Worm (Caenorhabditis elegans) whole organism, L3 larva: ENCODE measurements around the gene nhr-290.

Source experiments
- ZK546.5 ChIP-seq: sonication (generic microtip); optimal IDR thresholded peaks from 2 replicates; lab custom pipeline; 2017; ENCODE audit warnings: missing biosample characterization, missing genetic modification characterization
- aly-2 ChIP-seq: fragments of 150-350 bp; optimal IDR thresholded peaks from 2 replicates; lab custom pipeline; 2014; ENCODE audit warnings: missing biosample characterization, missing genetic modification characterization
- ama-1 ChIP-seq: fragments of 150-350 bp; optimal IDR thresholded peaks from 2 replicates; lab custom pipeline; 2018
- ceh-28 ChIP-seq: fragments of 150-350 bp; optimal IDR thresholded peaks from 2 replicates; lab custom pipeline; 2014; ENCODE audit warnings: missing biosample characterization, missing genetic modification reagents, missing genetic modification characterization
- ceh-82 ChIP-seq: fragments of 150-350 bp; optimal IDR thresholded peaks from 2 replicates; lab custom pipeline; 2014; ENCODE audit warnings: missing biosample characterization, missing genetic modification characterization
- ceh-9 ChIP-seq: sonication (generic microtip); optimal IDR thresholded peaks from 2 replicates; lab custom pipeline; 2018; ENCODE audit warnings: missing biosample characterization, missing genetic modification characterization
- daf-12 ChIP-seq: fragments of 150-350 bp; optimal IDR thresholded peaks from 2 replicates; lab custom pipeline; 2014; ENCODE audit warnings: missing biosample characterization, missing genetic modification reagents, missing genetic modification characterization
- elt-1 ChIP-seq: fragments of 150-350 bp; optimal IDR thresholded peaks from 2 replicates; lab custom pipeline; 2014; ENCODE audit warnings: missing biosample characterization, missing genetic modification characterization
- elt-2 ChIP-seq: sonication (generic microtip); optimal IDR thresholded peaks from 2 replicates; lab custom pipeline; 2016; ENCODE audit warnings: missing genetic modification reagents, mild to moderate bottlenecking, missing genetic modification characterization, missing compliant biosample characterization
- elt-3 ChIP-seq, 3 experiments: fragments of 150-350 bp in 1 of 3; sonication (generic microtip) in 2 of 3; optimal IDR thresholded peaks; 2 replicates in 2 of 3; 4 replicates in 1 of 3; lab custom pipeline; 2014 to 2017; ENCODE audit warnings: missing biosample characterization in 3 of 3, missing genetic modification characterization in 3 of 3
- fkh-10 ChIP-seq: sonication (generic microtip); optimal IDR thresholded peaks from 2 replicates; lab custom pipeline; 2017; ENCODE audit warnings: missing biosample characterization, missing genetic modification reagents, missing genetic modification characterization
- fos-1 ChIP-seq: fragments of 150-350 bp; optimal IDR thresholded peaks from 2 replicates; lab custom pipeline; 2014; ENCODE audit warnings: missing biosample characterization, missing genetic modification characterization
- hmg-11 ChIP-seq: sonication (generic microtip); optimal IDR thresholded peaks from 2 replicates; lab custom pipeline; 2016; ENCODE audit warnings: missing genetic modification characterization, missing compliant biosample characterization
- lin-39 ChIP-seq: fragments of 150-350 bp; optimal IDR thresholded peaks from 2 replicates; lab custom pipeline; 2018; ENCODE audit warnings: missing biosample characterization, missing genetic modification reagents, missing genetic modification characterization
- lsy-12 ChIP-seq: sonication (generic microtip); optimal IDR thresholded peaks from 2 replicates; lab custom pipeline; 2016; ENCODE audit warnings: mild to moderate bottlenecking, missing genetic modification characterization, missing compliant biosample characterization
- mdl-1 ChIP-seq: fragments of 150-350 bp; optimal IDR thresholded peaks from 2 replicates; lab custom pipeline; 2014; ENCODE audit warnings: missing biosample characterization, missing genetic modification characterization
- mml-1 ChIP-seq: fragments of 150-350 bp; sonication (generic microtip); optimal IDR thresholded peaks from 3 replicates; lab custom pipeline; 2014; ENCODE audit warnings: missing biosample characterization, missing genetic modification characterization
- nfya-1 ChIP-seq: sonication (generic microtip); optimal IDR thresholded peaks from 2 replicates; lab custom pipeline; 2017; ENCODE audit warnings: missing genetic modification characterization, mild to moderate bottlenecking, missing compliant biosample characterization, antibody characterized with exemption, moderate library complexity; ENCODE audit not compliant: insufficient read depth
- nhr-11 ChIP-seq: fragments of 150-350 bp; optimal IDR thresholded peaks from 2 replicates; lab custom pipeline; 2014; ENCODE audit warnings: missing biosample characterization, missing genetic modification characterization
- nhr-12 ChIP-seq: fragments of 150-350 bp; optimal IDR thresholded peaks from 2 replicates; lab custom pipeline; 2014; ENCODE audit warnings: missing biosample characterization, missing genetic modification characterization
- nhr-237 ChIP-seq: fragments of 150-350 bp; optimal IDR thresholded peaks from 2 replicates; lab custom pipeline; 2014; ENCODE audit warnings: missing biosample characterization, missing genetic modification characterization
- nhr-25 ChIP-seq: sonication (generic microtip); optimal IDR thresholded peaks from 2 replicates; lab custom pipeline; 2017; ENCODE audit warnings: missing biosample characterization, missing genetic modification characterization
- nhr-28 ChIP-seq: fragments of 150-350 bp; optimal IDR thresholded peaks from 2 replicates; lab custom pipeline; 2014; ENCODE audit warnings: missing biosample characterization, missing genetic modification characterization
- nhr-43 ChIP-seq: sonication (generic microtip); optimal IDR thresholded peaks from 2 replicates; lab custom pipeline; 2016; ENCODE audit warnings: mild to moderate bottlenecking, missing genetic modification characterization, missing compliant biosample characterization; ENCODE audit not compliant: poor library complexity, severe bottlenecking
- nhr-67 ChIP-seq: fragments of 150-350 bp; optimal IDR thresholded peaks from 2 replicates; lab custom pipeline; 2014; ENCODE audit warnings: missing biosample characterization, missing genetic modification characterization
- nhr-76 ChIP-seq: fragments of 150-350 bp; sonication (generic microtip); optimal IDR thresholded peaks from 5 replicates; lab custom pipeline; 2014; ENCODE audit warnings: missing biosample characterization, missing genetic modification characterization
- nhr-77 ChIP-seq: fragments of 150-350 bp; optimal IDR thresholded peaks from 2 replicates; lab custom pipeline; 2014; ENCODE audit warnings: missing biosample characterization, missing genetic modification characterization
- pha-4 ChIP-seq: fragments of 150-350 bp; optimal IDR thresholded peaks from 2 replicates; lab custom pipeline; 2014; ENCODE audit warnings: missing biosample characterization, missing genetic modification reagents, missing genetic modification characterization
- sea-2 ChIP-seq: fragments of 150-350 bp; sonication (generic microtip); optimal IDR thresholded peaks from 4 replicates; lab custom pipeline; 2014; ENCODE audit warnings: missing biosample characterization, missing genetic modification reagents, missing genetic modification characterization
- snpc-4 ChIP-seq: fragments of 150-350 bp; optimal IDR thresholded peaks from 2 replicates; lab custom pipeline; 2014; ENCODE audit warnings: missing biosample characterization, missing genetic modification characterization
- tbx-2 ChIP-seq: sonication (generic microtip); optimal IDR thresholded peaks from 2 replicates; lab custom pipeline; 2016; ENCODE audit warnings: mild to moderate bottlenecking, missing genetic modification characterization, missing compliant biosample characterization
- unc-39 ChIP-seq: sonication (generic microtip); optimal IDR thresholded peaks from 4 replicates; lab custom pipeline; 2017; ENCODE audit warnings: missing biosample characterization, missing genetic modification characterization
- unc-62 ChIP-seq: fragments of 150-350 bp; sonication (generic microtip); optimal IDR thresholded peaks from 4 replicates; lab custom pipeline; 2014; ENCODE audit warnings: missing biosample characterization, missing genetic modification reagents, missing genetic modification characterization
- zag-1 ChIP-seq: fragments of 150-350 bp; optimal IDR thresholded peaks from 2 replicates; lab custom pipeline; 2014; ENCODE audit warnings: missing biosample characterization, missing genetic modification characterization
- ztf-11 ChIP-seq: fragments of 150-350 bp; optimal IDR thresholded peaks from 2 replicates; lab custom pipeline; 2014; ENCODE audit warnings: missing biosample characterization, missing genetic modification characterization
- ztf-4 ChIP-seq: fragments of 150-350 bp; optimal IDR thresholded peaks from 2 replicates; lab custom pipeline; 2014; ENCODE audit warnings: missing biosample characterization, missing genetic modification characterization

Gene nhr-290

DNA sequence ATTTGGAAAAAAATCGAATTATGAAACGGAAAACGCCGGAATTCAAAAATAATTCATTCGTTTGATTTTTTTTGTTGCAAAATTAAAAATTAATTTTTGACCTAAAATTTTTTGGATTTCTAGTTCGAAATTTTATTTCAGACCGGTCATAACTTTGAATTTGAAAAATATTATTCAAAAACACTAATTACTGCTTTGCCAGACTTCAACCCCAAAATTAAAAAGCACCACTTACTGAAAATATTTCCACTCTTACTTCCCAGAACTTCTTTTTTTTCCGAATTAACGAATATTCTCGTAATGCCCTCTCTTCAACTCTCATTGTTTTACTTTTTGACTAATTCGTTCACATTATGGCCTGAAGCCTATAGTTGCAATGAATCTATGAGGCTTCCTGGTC, 3.6 kb downstream of the nhr-290 start, which contains the start of gene srt-4:
srt-4 (plus strand) TSS at position 301 of the 400 bp plus-strand sequence.
- no peak for TF ChIP-seq ceh-9 (tag; lab: Kevin White, UChicago)
- no peak for TF ChIP-seq elt-3 (tag; optimal IDR thresholded peaks at IDR 0.05; lab: Kevin White, UChicago)
- no peak for TF ChIP-seq nhr-43 (tag; lab: Kevin White, UChicago)
- no peak for TF ChIP-seq unc-39
- TF ChIP-seq mml-1 (tag; lab: Kevin White, UChicago): no peak
- TF ChIP-seq tbx-2: no peak
- TF ChIP-seq elt-1 (tag; lab: Kevin White, UChicago): no peak
- no peak for TF ChIP-seq fkh-10 (GFP tag; lab: Kevin White, UChicago)
- no peak for TF ChIP-seq nfya-1 (tag; lab: Kevin White, UChicago)
- no peak for TF ChIP-seq nhr-11 (tag; lab: Kevin White, UChicago)
- no peak for TF ChIP-seq ceh-28 (tag; lab: Kevin White, UChicago)
- no peak for TF ChIP-seq elt-2

DNA sequence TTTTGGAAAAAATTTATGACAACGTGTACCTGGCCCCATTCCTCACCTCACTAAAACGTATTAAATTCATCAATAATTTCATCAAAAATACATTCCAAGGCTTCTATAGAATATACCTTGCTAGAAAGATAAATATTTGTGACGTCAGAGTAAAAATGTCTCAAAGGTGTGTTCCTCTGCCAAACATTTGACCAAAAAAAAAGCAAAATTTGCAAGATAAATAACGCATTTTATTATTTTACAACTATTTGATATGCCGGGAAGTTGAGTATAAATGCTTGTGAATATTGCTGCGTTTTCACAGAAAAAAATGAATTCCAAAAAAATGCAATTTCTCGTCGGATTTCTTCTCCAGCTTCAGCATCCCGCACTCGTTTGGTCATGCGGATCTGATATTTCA, 6.6 kb downstream of the nhr-290 start, which contains the start of gene C29G2.3:
C29G2.3 (plus strand) TSS at position 301 of the 400 bp plus-strand sequence.
- no peak for TF ChIP-seq mml-1 (tag; lab: Kevin White, UChicago)
- TF ChIP-seq nhr-237 (tag; lab: Kevin White, UChicago): no peak
- no peak for TF ChIP-seq nhr-28 (tag; lab: Kevin White, UChicago)
- no peak for TF ChIP-seq zag-1 (tag; lab: Kevin White, UChicago)
- no peak for TF ChIP-seq ZK546.5 (tag; lab: Kevin White, UChicago)
- TF ChIP-seq nhr-43 (tag; lab: Kevin White, UChicago): no peak
- TF ChIP-seq lin-39 (tag; lab: Kevin White, UChicago): no peak
- no peak for TF ChIP-seq unc-62 (GFP tag; lab: Kevin White, UChicago)
- no peak for TF ChIP-seq daf-12 (tag; lab: Kevin White, UChicago)
- TF ChIP-seq nhr-12 (tag; lab: Kevin White, UChicago): no peak
- TF ChIP-seq nhr-76 (tag; lab: Kevin White, UChicago): no peak
- no peak for TF ChIP-seq tbx-2
- TF ChIP-seq aly-2 (tag; lab: Kevin White, UChicago): no peak
- TF ChIP-seq ztf-4: no peak
- TF ChIP-seq mdl-1 (tag; lab: Kevin White, UChicago): no peak
- TF ChIP-seq ceh-9 (tag; lab: Kevin White, UChicago): no peak
- TF ChIP-seq fos-1: no peak

DNA sequence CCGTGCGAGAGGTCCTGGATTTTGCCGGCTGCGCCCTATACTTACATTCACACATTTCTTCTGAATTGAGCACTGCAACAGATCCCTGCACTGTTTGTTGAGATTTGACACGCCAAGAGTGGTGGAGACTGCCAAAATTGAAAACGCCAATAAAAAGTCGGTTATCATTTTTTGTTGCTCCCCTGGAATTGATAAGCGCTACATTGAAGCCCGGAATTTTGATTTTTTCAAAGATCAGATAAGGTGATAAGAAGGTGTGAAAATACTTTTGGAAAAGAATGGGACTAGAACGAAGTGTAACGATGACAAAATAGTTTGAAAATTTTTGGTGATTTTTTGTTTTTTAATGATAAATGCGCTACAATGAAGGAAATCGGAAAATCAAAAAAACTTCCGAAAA, 11.7 kb downstream of the nhr-290 start, which contains the start of gene C29G2.6:
C29G2.6 (minus strand) TSS at position 182 of the 400 bp plus-strand sequence.
- TF ChIP-seq elt-2: peak; percentile 64
- no peak for TF ChIP-seq hmg-11 (tag; lab: Kevin White, UChicago)

DNA sequence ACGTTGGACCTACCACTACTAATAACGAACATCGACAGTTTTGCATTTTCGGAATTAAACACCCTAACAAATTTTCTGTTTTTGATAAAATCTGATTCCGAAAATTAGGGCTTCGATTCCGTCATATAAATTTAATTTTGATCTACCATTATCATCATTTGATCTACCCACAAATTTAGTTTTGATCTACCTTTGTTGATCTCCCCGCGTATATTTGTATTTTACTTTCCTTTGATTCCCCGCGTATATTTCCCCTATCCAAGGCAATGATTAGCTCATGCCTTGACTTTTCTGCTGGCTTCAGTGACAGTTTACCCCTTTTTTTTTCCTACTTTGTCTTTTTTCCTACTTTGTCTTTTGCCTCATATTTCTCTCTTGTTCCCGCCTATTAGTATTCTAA, 15.9 kb downstream of the nhr-290 start:
- no peak for TF ChIP-seq ceh-82 (tag; lab: Kevin White, UChicago)
- TF ChIP-seq ama-1 (lab: Kevin White, UChicago): no peak
- TF ChIP-seq nhr-43 (tag; lab: Kevin White, UChicago): no peak
- no peak for TF ChIP-seq nhr-76 (tag; lab: Kevin White, UChicago)
- TF ChIP-seq mml-1 (tag; lab: Kevin White, UChicago): no peak
- no peak for TF ChIP-seq ztf-11 (tag; lab: Kevin White, UChicago)

DNA sequence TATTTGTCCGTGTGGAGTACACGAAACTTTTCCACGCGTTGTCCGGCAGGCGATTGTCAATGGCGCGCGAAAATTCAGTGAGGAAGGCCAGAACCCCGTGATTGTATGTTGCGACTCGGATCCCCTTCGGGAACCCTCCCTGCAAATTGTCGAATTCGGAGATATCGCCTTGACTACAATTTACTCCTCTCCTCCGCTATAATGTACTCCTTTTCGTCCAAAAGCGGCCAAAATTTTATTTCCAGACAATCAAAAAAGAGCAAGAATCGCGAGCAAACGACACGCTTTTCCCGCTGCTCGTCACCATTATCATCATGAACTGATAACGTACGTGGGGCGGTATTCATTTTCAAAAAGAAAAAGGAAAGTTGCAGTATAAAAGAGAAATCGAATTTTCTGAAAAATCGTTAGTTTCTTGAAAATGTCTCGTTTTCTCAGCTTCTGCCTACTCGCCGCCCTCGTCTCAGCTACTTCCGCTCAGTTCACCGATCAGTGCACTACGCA, 18.2 kb downstream of the nhr-290 start, which contains the start of gene irg-3:
irg-3 (plus strand) TSS at position 419 of the 504 bp plus-strand sequence.
- no peak for TF ChIP-seq daf-12 (tag; lab: Kevin White, UChicago)
- TF ChIP-seq elt-2: peak; percentile 58
- TF ChIP-seq lsy-12 (tag; lab: Kevin White, UChicago): no peak

DNA sequence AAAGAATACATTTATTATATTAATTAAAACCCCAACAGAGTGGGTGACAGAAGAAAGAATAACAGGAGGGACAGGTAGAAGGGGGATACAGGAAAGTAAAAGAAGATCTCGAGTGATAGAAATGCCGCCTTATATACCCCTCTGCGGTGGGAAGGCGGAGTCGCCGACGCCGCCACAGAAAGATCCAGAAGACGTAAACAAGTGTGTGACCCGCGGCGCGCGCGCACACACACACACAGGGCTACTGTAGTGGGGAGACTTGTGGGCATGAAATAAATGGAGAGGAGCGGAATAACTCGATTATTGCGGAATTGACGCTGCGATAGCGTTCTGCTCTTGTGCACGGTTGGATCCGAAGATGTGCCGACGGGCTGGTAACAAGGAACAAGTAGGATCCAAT, 21.7 kb downstream of the nhr-290 start:
- TF ChIP-seq nhr-67 (no peak), mml-1 (tag; lab: Kevin White, UChicago) (no peak), nhr-77 (no peak), sea-2 (GFP tag; lab: Kevin White, UChicago) (no peak), daf-12 (tag; lab: Kevin White, UChicago) (no peak), lin-39 (tag; lab: Kevin White, UChicago) (no peak), ztf-11 (tag; lab: Kevin White, UChicago) (no peak), ztf-4 (no peak), nhr-25 (tag; lab: Kevin White, UChicago) (no peak), snpc-4 (tag; lab: Kevin White, UChicago) (no peak), pha-4 (tag; lab: Kevin White, UChicago) (no peak), lsy-12 (tag; lab: Kevin White, UChicago) (no peak), zag-1 (tag; lab: Kevin White, UChicago) (no peak), ama-1 (lab: Kevin White, UChicago) (no peak), mdl-1 (tag; lab: Kevin White, UChicago) (no peak)
